Worm (Caenorhabditis elegans): ENCODE results near the gene Y111B2A.1.

DNA sequence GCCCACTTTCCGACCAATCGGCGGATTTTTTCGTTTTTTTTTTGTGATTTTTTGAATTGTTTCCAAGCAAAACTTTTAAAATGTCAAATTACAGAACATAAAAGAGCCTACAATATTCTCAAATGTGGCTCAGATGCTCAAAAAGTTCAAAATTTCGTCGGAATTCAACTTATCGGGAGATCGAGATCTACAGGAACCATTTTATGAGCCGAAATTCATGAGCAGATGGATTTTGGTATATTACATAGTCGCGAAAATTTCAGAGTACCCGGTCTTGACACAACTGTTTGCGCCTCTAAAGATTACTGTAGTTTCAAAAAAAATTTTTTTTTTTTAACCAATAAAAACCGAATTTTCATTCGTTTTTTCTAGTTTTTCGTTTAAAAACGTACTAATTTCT lies 36.5 kb downstream of the Y111B2A.1 start:
- TF ChIP-seq tbx-11 (GFP tag; IDR thresholded peaks at IDR 0.05) = no peak
- no peak for TF ChIP-seq B0310.2 (tag; optimal IDR thresholded peaks at IDR 0.05)
- no peak for TF ChIP-seq ama-1 (optimal IDR thresholded peaks at IDR 0.05)
- no peak for TF ChIP-seq scrt-1 (GFP tag; IDR thresholded peaks at IDR 0.05)
- no peak for TF ChIP-seq F13C5.2 (tag; optimal IDR thresholded peaks at IDR 0.05)
- no peak for TF ChIP-seq hmg-4 (GFP tag; optimal IDR thresholded peaks at IDR 0.05)
